Fruit fly (Drosophila melanogaster) whole organism: ENCODE measurements around the gene ppk23.

ENCODE experiments used
- CG8478 ChIP-seq: fragments of >200 bp; optimal IDR thresholded peaks from 2 replicates; lab custom pipeline; 2018; ENCODE audit warnings: inconsistent platforms
- Dll ChIP-seq: fragments of >200 bp; optimal IDR thresholded peaks from 2 replicates; lab custom pipeline; 2017
- EcR ChIP-seq, 2 experiments: fragments of >200 bp; optimal IDR thresholded peaks; 2 replicates each; lab custom pipeline; 2017; ENCODE audit warnings: missing biosample characterization in 2 of 2, missing genetic modification characterization in 2 of 2, missing genetic modification reagents in 2 of 2
- pan ChIP-seq: fragments of >200 bp; optimal IDR thresholded peaks from 2 replicates; lab custom pipeline; 2017
- psq ChIP-seq: fragments of >200 bp; optimal IDR thresholded peaks from 2 replicates; lab custom pipeline; 2017
- usp ChIP-seq: fragments of >200 bp; optimal IDR thresholded peaks from 2 replicates; lab custom pipeline; 2017; ENCODE audit warnings: missing biosample characterization, missing genetic modification characterization, mixed read lengths

ppk23 gene

DNA sequence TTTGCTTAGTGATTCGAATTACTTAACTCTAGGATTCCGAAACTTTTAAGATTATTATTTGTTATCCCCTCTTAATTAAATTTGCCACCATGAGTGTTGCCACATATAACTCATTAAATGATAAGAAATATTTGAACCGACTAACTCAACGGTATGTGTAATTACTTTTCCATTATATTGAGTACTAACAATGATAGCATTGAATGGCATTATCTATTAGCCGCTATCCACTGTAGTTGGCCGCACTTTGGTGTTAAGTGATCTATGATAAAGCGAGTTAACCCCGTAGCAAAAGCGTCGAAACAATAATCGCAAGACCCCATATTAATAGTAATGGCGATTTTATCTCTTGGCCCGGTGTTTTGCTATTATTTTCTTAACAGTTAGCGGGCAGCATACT lies 11.9 kb upstream of the ppk23 start:
- no peak for TF ChIP-seq Dll (lab: Kevin White, UChicago)
- TF ChIP-seq CG8478 (lab: Kevin White, UChicago) = no peak
- no peak for TF ChIP-seq pan (lab: Kevin White, UChicago)
- no peak for TF ChIP-seq usp (GFP tag; lab: Kevin White, UChicago)
- no peak for TF ChIP-seq psq
- no peak for TF ChIP-seq EcR (GFP tag; optimal IDR thresholded peaks at IDR 0.05; lab: Kevin White, UChicago)

- TF ChIP-seq usp (GFP tag; lab: Kevin White, UChicago) (no peak), pan (lab: Kevin White, UChicago) (no peak), Dll (lab: Kevin White, UChicago) (no peak)
These were observed 10.9 kb upstream of the ppk23 start, which contains the start of gene CG12991 for dm6 chrX:17579782-17580451. CG12991 (plus strand) TSS chrX:17579861.

dm6 chrX:17578869-17579781 lies 10.1 kb upstream of the ppk23 start, which contains the start of gene Ankle2:
Ankle2 (minus strand) TSS chrX:17579229.
- TF ChIP-seq usp (GFP tag; lab: Kevin White, UChicago) = no peak
- no peak for TF ChIP-seq Dll (lab: Kevin White, UChicago)
- TF ChIP-seq CG8478 (lab: Kevin White, UChicago) = no peak
- TF ChIP-seq psq = no peak
- TF ChIP-seq EcR (GFP tag; optimal IDR thresholded peaks at IDR 0.05; lab: Kevin White, UChicago) = no peak
- TF ChIP-seq pan (lab: Kevin White, UChicago) = no peak

DNA sequence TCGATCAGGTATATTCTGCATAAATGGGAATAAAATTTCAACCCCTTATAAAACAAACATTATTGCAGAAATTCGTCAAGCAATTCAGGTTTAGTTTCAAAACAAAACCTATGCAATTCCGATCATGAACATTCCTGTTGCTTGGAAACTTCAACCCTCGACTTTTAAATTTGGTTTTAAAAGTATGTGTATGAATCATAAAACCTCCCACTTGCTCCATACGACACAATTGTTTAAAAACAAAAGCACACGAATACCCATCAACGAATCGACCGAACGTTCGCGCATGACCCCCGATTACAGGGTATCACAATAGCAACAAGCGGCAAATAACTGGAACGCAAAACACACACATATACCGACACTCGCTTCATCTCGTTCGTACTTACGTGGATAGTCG lies 9.1 kb upstream of the ppk23 start:
- TF ChIP-seq pan (lab: Kevin White, UChicago) (peak; percentile 89), Dll (lab: Kevin White, UChicago) (no peak)

DNA sequence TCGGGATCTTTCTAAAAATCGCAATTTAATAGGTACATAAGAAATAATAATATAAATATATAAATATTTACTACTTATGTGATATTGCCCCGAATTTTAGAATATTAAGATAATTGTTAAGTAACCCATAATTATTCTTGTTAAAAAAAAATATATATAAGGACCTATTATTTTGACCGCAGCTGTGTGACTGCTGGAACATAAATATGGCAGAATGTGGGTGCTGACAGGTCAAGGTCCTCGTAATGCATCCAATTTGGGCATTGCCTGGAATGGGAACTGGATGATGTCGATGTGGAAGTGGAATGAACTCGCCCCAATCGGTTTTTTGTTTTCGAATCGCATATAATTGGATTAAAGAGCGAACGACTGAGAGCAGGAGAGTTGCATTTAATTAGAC lies 8.3 kb upstream of the ppk23 start:
- TF ChIP-seq Dll (lab: Kevin White, UChicago) (no peak), usp (GFP tag; lab: Kevin White, UChicago) (no peak), pan (lab: Kevin White, UChicago) (no peak), EcR (GFP tag; optimal IDR thresholded peaks at IDR 0.05; lab: Kevin White, UChicago) (no peak), psq (no peak), CG8478 (lab: Kevin White, UChicago) (no peak)

DNA sequence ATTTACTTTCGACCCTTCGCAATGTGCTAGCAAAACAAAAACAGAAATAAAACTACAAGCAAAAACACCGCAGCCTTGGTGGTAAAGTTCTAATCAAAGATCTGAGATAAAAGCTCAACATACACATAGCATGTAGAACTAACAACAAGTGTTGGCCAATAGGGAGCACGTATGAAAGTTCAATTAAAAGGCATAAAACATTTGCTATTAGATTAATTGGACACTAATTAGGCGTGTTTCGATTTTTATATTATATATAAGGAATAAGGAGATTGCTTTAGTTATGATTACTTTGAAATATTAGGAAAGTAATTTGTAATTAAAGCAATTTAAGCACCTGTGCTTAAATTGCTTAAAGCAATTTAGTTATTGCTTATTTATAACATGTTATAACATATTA lies 7.6 kb upstream of the ppk23 start:
- TF ChIP-seq CG8478 (lab: Kevin White, UChicago) (no peak), Dll (lab: Kevin White, UChicago) (no peak), pan (lab: Kevin White, UChicago) (no peak), psq (no peak), EcR (GFP tag; optimal IDR thresholded peaks at IDR 0.05; lab: Kevin White, UChicago) (no peak), usp (GFP tag; lab: Kevin White, UChicago) (no peak)

DNA sequence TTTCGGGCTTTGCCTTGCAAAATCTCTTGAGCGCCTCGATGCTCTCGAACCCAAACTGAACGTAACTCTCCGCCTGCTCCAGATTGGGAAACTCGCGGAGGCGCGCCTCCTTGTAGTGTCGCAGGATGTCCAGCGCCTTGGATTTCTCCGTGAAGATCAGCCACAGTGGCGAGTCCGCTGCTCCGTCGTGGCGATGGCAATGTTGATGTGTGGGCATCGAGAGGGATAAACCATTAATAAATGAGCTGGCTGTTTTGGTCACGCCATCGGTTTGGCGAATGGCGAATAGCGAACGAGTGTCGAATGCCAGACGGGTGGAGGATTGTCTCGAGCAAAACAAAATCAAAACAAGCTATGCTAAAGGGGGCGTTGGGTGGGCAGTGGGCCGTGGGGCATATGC lies 6.8 kb upstream of the ppk23 start:
- TF ChIP-seq psq (no peak), CG8478 (lab: Kevin White, UChicago) (no peak), EcR (GFP tag; optimal IDR thresholded peaks at IDR 0.05; lab: Kevin White, UChicago) (no peak), Dll (lab: Kevin White, UChicago) (no peak), usp (GFP tag; lab: Kevin White, UChicago) (no peak), pan (lab: Kevin White, UChicago) (no peak)

DNA sequence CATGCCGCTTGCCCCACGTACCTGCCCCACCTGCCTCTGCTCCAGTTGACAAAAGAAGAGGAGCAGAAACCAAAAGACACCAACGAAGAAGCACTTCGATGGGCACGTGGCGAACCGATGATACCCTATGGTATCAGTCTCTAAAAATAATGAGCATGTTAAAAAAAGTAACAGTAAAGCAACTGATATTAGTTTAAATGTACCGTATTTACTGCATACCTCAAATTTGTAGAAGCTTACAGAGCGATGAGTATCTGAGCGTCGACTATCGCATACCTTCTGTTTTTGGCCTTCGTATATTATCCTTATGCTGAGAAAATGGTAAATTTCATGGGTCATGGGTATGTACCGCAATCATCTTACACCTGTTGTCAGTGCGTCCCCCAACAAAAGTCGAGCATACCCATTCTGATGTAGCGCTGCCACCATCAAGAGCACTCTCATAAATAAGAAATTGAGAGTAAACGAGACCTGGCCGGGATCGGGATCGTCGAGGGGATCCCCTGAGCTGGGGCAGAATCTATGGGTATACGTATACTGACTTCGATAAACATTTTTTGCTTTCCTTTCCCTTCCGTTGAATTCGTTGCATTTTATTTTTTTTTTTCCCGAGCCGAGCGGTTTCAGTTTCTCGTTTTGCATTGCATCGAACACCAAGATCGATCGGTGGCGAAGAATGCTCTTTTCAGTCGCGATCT lies 2.0 kb upstream of the ppk23 start:
- TF ChIP-seq pan (lab: Kevin White, UChicago) = peak; percentile 87
- no peak for TF ChIP-seq Dll (lab: Kevin White, UChicago)
- no peak for TF ChIP-seq psq
- no peak for TF ChIP-seq EcR (GFP tag; optimal IDR thresholded peaks at IDR 0.05; lab: Kevin White, UChicago)

- TF ChIP-seq EcR (GFP tag; optimal IDR thresholded peaks at IDR 0.05; lab: Kevin White, UChicago) (peak in 1 of 2 experiments; percentile 68), usp (GFP tag; lab: Kevin White, UChicago) (no peak)
These were observed 2.9 kb downstream of the ppk23 start for dm6 chrX:17566128-17566527.

DNA sequence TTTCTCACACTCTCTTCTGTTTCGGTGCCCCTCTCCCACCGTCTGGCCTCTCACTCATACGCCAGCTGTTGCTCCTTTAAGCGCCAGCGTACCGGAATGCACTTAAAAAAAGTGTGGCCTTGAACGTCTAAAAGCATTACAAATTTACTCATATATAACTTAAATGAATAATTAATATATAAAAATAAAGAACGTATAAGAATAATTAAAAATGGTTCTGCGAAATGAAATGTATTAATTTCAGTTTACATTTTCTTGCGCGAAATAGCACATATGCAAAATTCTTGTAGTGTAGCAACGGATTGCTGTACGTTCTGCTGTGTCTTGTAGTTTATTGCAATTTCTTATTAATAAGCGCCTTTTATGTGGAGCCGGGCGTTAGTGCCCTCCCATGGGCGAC lies 6.4 kb downstream of the ppk23 start:
- no peak for TF ChIP-seq Dll (lab: Kevin White, UChicago)
- TF ChIP-seq pan (lab: Kevin White, UChicago) = no peak
- no peak for TF ChIP-seq CG8478 (lab: Kevin White, UChicago)
- no peak for TF ChIP-seq psq
- TF ChIP-seq EcR (GFP tag; optimal IDR thresholded peaks at IDR 0.05; lab: Kevin White, UChicago) = no peak
- no peak for TF ChIP-seq usp (GFP tag; lab: Kevin White, UChicago)

dm6 chrX:17561943-17562313 lies 7.1 kb downstream of the ppk23 start:
- TF ChIP-seq EcR (GFP tag; optimal IDR thresholded peaks at IDR 0.05; lab: Kevin White, UChicago) (no peak), CG8478 (lab: Kevin White, UChicago) (no peak), pan (lab: Kevin White, UChicago) (no peak), usp (GFP tag; lab: Kevin White, UChicago) (no peak), psq (no peak)
